Worm (Caenorhabditis elegans) whole organism, mixed stage, embryonic: ENCODE results near the gene F10C2.3.

Experiments
- lsy-2 ChIP-seq: fragments of 150-350 bp; optimal IDR thresholded peaks from 2 replicates; lab custom pipeline; 2014; ENCODE audit warnings: missing biosample characterization, missing genetic modification characterization
- nhr-237 ChIP-seq: fragments of 150-350 bp; optimal IDR thresholded peaks from 2 replicates; lab custom pipeline; 2014; ENCODE audit warnings: missing biosample characterization, missing genetic modification characterization
- nhr-28 ChIP-seq: fragments of 150-350 bp; optimal IDR thresholded peaks from 2 replicates; lab custom pipeline; 2014; ENCODE audit warnings: missing biosample characterization, missing genetic modification characterization
- snpc-4 ChIP-seq: fragments of 150-350 bp; optimal IDR thresholded peaks from 2 replicates; lab custom pipeline; 2014; ENCODE audit warnings: missing biosample characterization, missing genetic modification characterization
- unc-62 ChIP-seq: fragments of 150-350 bp; optimal IDR thresholded peaks from 2 replicates; lab custom pipeline; 2014; ENCODE audit warnings: missing biosample characterization, missing genetic modification reagents, missing genetic modification characterization

- no peak for TF ChIP-seq nhr-237 (tag; lab: Kevin White, UChicago)
- TF ChIP-seq snpc-4 (tag; lab: Kevin White, UChicago): no peak
- no peak for TF ChIP-seq unc-62 (GFP tag; lab: Kevin White, UChicago)
- TF ChIP-seq nhr-28 (tag; lab: Kevin White, UChicago): no peak
- TF ChIP-seq lsy-2 (tag; lab: Kevin White, UChicago): no peak
These were observed 34.7 kb upstream of the F10C2.3 start, which contains the start of gene mans-2 for ce11 chrV:11985384-11985783.
